Worm (Caenorhabditis elegans) whole organism, L2 larva: ENCODE measurements around the gene lin-24.

ENCODE experiments used
- C34F6.9 ChIP-seq: fragments of 150-350 bp; optimal IDR thresholded peaks from 2 replicates; lab custom pipeline; 2014; ENCODE audit warnings: missing biosample characterization, missing genetic modification characterization
- F13H6.1 ChIP-seq: sonication (generic microtip); optimal IDR thresholded peaks from 2 replicates; lab custom pipeline; 2016; ENCODE audit warnings: missing genetic modification characterization, missing compliant biosample characterization
- R02D3.7 ChIP-seq: fragments of 150-350 bp; optimal IDR thresholded peaks from 2 replicates; lab custom pipeline; 2014; ENCODE audit warnings: missing biosample characterization, missing genetic modification characterization
- Y55F3AM.14 ChIP-seq: fragments of 200-800 bp; sonication (Bioruptor generic); optimal IDR thresholded peaks from 2 replicates; lab custom pipeline; 2018; ENCODE audit warnings: mild to moderate bottlenecking, missing genetic modification characterization, missing compliant biosample characterization
- ZK546.5 ChIP-seq: sonication (generic microtip); optimal IDR thresholded peaks from 2 replicates; lab custom pipeline; 2017; ENCODE audit warnings: missing biosample characterization, missing genetic modification characterization
- alr-1 ChIP-seq: fragments of 150-350 bp; optimal IDR thresholded peaks from 2 replicates; lab custom pipeline; 2014; ENCODE audit warnings: missing biosample characterization, missing genetic modification characterization
- aly-2 ChIP-seq: fragments of 150-350 bp; optimal IDR thresholded peaks from 2 replicates; lab custom pipeline; 2014; ENCODE audit warnings: missing biosample characterization, missing genetic modification characterization
- ama-1 ChIP-seq: fragments of 150-350 bp; optimal IDR thresholded peaks from 2 replicates; lab custom pipeline; 2018; ENCODE audit warnings: inconsistent platforms
- blmp-1 ChIP-seq: sonication (generic microtip); optimal IDR thresholded peaks from 2 replicates; lab custom pipeline; 2017; ENCODE audit warnings: missing genetic modification characterization, mild to moderate bottlenecking, missing compliant biosample characterization, antibody characterized with exemption, moderate library complexity; ENCODE audit not compliant: insufficient read depth
- ceh-16 ChIP-seq: fragments of 150-350 bp; optimal IDR thresholded peaks from 2 replicates; lab custom pipeline; 2014; ENCODE audit warnings: missing biosample characterization, missing genetic modification characterization
- ceh-82 ChIP-seq: fragments of 150-350 bp; optimal IDR thresholded peaks from 2 replicates; lab custom pipeline; 2014; ENCODE audit warnings: missing biosample characterization, missing genetic modification characterization
- crh-2 ChIP-seq: sonication (generic microtip); optimal IDR thresholded peaks from 2 replicates; lab custom pipeline; 2017; ENCODE audit warnings: missing biosample characterization, missing genetic modification characterization
- dmd-4 ChIP-seq: sonication (generic microtip); optimal IDR thresholded peaks from 2 replicates; lab custom pipeline; 2017; ENCODE audit warnings: missing biosample characterization, missing genetic modification characterization
- egl-27 ChIP-seq: sonication (generic microtip); optimal IDR thresholded peaks from 3 replicates; lab custom pipeline; 2017; ENCODE audit warnings: missing biosample characterization, missing genetic modification reagents, missing genetic modification characterization
- elt-1 ChIP-seq: fragments of 150-350 bp; optimal IDR thresholded peaks from 2 replicates; lab custom pipeline; 2014; ENCODE audit warnings: missing biosample characterization, missing genetic modification characterization
- elt-3 ChIP-seq: sonication (generic microtip); optimal IDR thresholded peaks from 2 replicates; lab custom pipeline; 2017; ENCODE audit warnings: missing biosample characterization, missing genetic modification characterization
- fos-1 ChIP-seq: fragments of 150-350 bp; optimal IDR thresholded peaks from 2 replicates; lab custom pipeline; 2014; ENCODE audit warnings: missing biosample characterization, missing genetic modification characterization
- gmeb-1 ChIP-seq: fragments of 150-350 bp; optimal IDR thresholded peaks from 2 replicates; lab custom pipeline; 2014; ENCODE audit warnings: missing biosample characterization, missing genetic modification characterization
- lin-11 ChIP-seq: fragments of 150-350 bp; sonication (generic microtip); optimal IDR thresholded peaks from 2 replicates; lab custom pipeline; 2014; ENCODE audit warnings: missing biosample characterization, missing genetic modification characterization, inconsistent platforms, mixed read lengths
- lin-13 ChIP-seq: fragments of 150-350 bp; optimal IDR thresholded peaks from 2 replicates; lab custom pipeline; 2014; ENCODE audit warnings: missing biosample characterization, missing genetic modification reagents, missing genetic modification characterization
- lin-39 ChIP-seq: fragments of 150-350 bp; optimal IDR thresholded peaks from 2 replicates; lab custom pipeline; 2014; ENCODE audit warnings: missing biosample characterization, missing genetic modification reagents, missing genetic modification characterization
- lsy-2 ChIP-seq, 2 experiments: fragments of 150-350 bp in 1 of 2; sonication (generic microtip) in 1 of 2; optimal IDR thresholded peaks; 2 replicates each; lab custom pipeline; 2014 to 2017; ENCODE audit warnings: missing biosample characterization in 2 of 2, missing genetic modification characterization in 2 of 2
- mab-5 ChIP-seq: fragments of 150-350 bp; optimal IDR thresholded peaks from 2 replicates; lab custom pipeline; 2014; ENCODE audit warnings: missing biosample characterization, missing genetic modification characterization
- mbf-1 ChIP-seq: sonication (generic microtip); optimal IDR thresholded peaks from 2 replicates; lab custom pipeline; 2017; ENCODE audit warnings: missing biosample characterization, missing genetic modification characterization
- mdl-1 ChIP-seq, 2 experiments: fragments of 150-350 bp in 1 of 2; sonication (generic microtip) in 1 of 2; optimal IDR thresholded peaks; 2 replicates each; lab custom pipeline; 2017; ENCODE audit warnings: missing biosample characterization in 2 of 2, missing genetic modification characterization in 2 of 2
- nhr-10 ChIP-seq: sonication (generic microtip); optimal IDR thresholded peaks from 2 replicates; lab custom pipeline; 2017; ENCODE audit warnings: missing biosample characterization, missing genetic modification characterization
- nhr-11 ChIP-seq: fragments of 150-350 bp; optimal IDR thresholded peaks from 2 replicates; lab custom pipeline; 2014; ENCODE audit warnings: missing biosample characterization, missing genetic modification characterization
- nhr-12 ChIP-seq: fragments of 150-350 bp; optimal IDR thresholded peaks from 2 replicates; lab custom pipeline; 2014; ENCODE audit warnings: missing biosample characterization, missing genetic modification characterization
- nhr-129 ChIP-seq: fragments of 150-350 bp; optimal IDR thresholded peaks from 2 replicates; lab custom pipeline; 2014; ENCODE audit warnings: missing biosample characterization, missing genetic modification characterization
- nhr-21 ChIP-seq: fragments of 150-350 bp; optimal IDR thresholded peaks from 2 replicates; lab custom pipeline; 2014; ENCODE audit warnings: missing biosample characterization, missing genetic modification characterization
- nhr-23 ChIP-seq: fragments of 150-350 bp; optimal IDR thresholded peaks from 2 replicates; lab custom pipeline; 2014; ENCODE audit warnings: missing biosample characterization, missing genetic modification reagents, missing genetic modification characterization
- nhr-237 ChIP-seq: fragments of 150-350 bp; optimal IDR thresholded peaks from 2 replicates; lab custom pipeline; 2014; ENCODE audit warnings: missing biosample characterization, missing genetic modification characterization
- nhr-25 ChIP-seq: fragments of 150-350 bp; sonication (generic microtip); optimal IDR thresholded peaks from 3 replicates; lab custom pipeline; 2014; ENCODE audit warnings: missing biosample characterization, missing genetic modification characterization
- nhr-6 ChIP-seq: fragments of 150-350 bp; optimal IDR thresholded peaks from 2 replicates; lab custom pipeline; 2014; ENCODE audit warnings: missing biosample characterization, missing genetic modification characterization
- nhr-77 ChIP-seq: fragments of 150-350 bp; optimal IDR thresholded peaks from 2 replicates; lab custom pipeline; 2014; ENCODE audit warnings: missing biosample characterization, missing genetic modification characterization
- peb-1 ChIP-seq: fragments of 150-350 bp; optimal IDR thresholded peaks from 2 replicates; lab custom pipeline; 2014; ENCODE audit warnings: missing biosample characterization, missing genetic modification characterization
- sem-4 ChIP-seq: fragments of 150-350 bp; optimal IDR thresholded peaks from 2 replicates; lab custom pipeline; 2014; ENCODE audit warnings: missing biosample characterization, missing genetic modification reagents, missing genetic modification characterization
- skn-1 ChIP-seq: sonication (generic microtip); optimal IDR thresholded peaks from 2 replicates; lab custom pipeline; 2017; ENCODE audit warnings: missing biosample characterization, missing genetic modification characterization
- sma-3 ChIP-seq: sonication (generic microtip); optimal IDR thresholded peaks from 2 replicates; lab custom pipeline; 2016; ENCODE audit warnings: missing genetic modification reagents, missing genetic modification characterization, missing compliant biosample characterization
- sma-9 ChIP-seq, 2 experiments: fragments of 150-350 bp in 1 of 2; sonication (generic microtip) in 1 of 2; optimal IDR thresholded peaks; 2 replicates each; lab custom pipeline; 2014 to 2016; ENCODE audit warnings: missing genetic modification characterization in 2 of 2, mild to moderate bottlenecking in 1 of 2, missing biosample characterization in 1 of 2, missing compliant biosample characterization in 1 of 2, missing genetic modification reagents in 1 of 2, moderate library complexity in 1 of 2
- snpc-4 ChIP-seq: fragments of 150-350 bp; optimal IDR thresholded peaks from 2 replicates; lab custom pipeline; 2014; ENCODE audit warnings: missing biosample characterization, missing genetic modification characterization
- unc-39 ChIP-seq: fragments of 150-350 bp; optimal IDR thresholded peaks from 2 replicates; lab custom pipeline; 2014; ENCODE audit warnings: missing biosample characterization, missing genetic modification characterization
- unc-55 ChIP-seq: fragments of 150-350 bp; sonication (generic microtip); optimal IDR thresholded peaks from 3 replicates; lab custom pipeline; 2014; ENCODE audit warnings: missing biosample characterization, missing genetic modification reagents, missing genetic modification characterization
- unc-62 ChIP-seq: fragments of 150-350 bp; optimal IDR thresholded peaks from 2 replicates; lab custom pipeline; 2014; ENCODE audit warnings: missing biosample characterization, missing genetic modification reagents, missing genetic modification characterization
- zag-1 ChIP-seq: fragments of 150-350 bp; optimal IDR thresholded peaks from 2 replicates; lab custom pipeline; 2014; ENCODE audit warnings: missing biosample characterization, missing genetic modification characterization
- ztf-1 ChIP-seq: fragments of 200-800 bp; sonication (Bioruptor generic); conservative IDR thresholded peaks from 2 replicates; pipeline ENCODE4 v1.3.6; 2022; ENCODE audit warnings: missing genetic modification characterization, missing compliant biosample characterization
- ztf-11 ChIP-seq: sonication (generic microtip); optimal IDR thresholded peaks from 2 replicates; lab custom pipeline; 2017; ENCODE audit warnings: missing biosample characterization, missing genetic modification characterization
- ztf-4 ChIP-seq: fragments of 150-350 bp; optimal IDR thresholded peaks from 2 replicates; lab custom pipeline; 2014; ENCODE audit warnings: missing biosample characterization, missing genetic modification characterization

The lin-24 gene

DNA sequence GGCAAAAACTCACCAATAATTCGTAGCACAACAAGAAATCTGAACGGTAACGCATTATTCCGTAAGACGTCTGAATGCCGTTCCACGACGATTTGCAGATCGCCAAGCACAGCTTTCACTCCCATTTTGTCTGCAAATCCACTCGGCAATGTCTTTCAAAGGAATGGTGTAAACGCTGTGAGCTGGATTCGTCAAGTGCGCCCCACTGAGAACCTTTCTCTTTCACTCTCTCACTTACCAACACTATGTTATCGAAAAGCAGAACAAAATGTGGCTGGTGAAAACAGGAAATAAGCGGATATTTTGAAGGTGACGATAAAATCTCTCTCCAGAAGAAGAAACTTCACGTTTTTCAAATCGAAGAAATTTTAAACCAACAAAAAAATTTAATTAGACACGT, 40.4 kb upstream of the lin-24 start:
- TF ChIP-seq elt-3 (tag; lab: Kevin White, UChicago) (no peak), ztf-4 (tag; lab: Kevin White, UChicago) (no peak), aly-2 (tag; lab: Kevin White, UChicago) (no peak), mab-5 (tag; lab: Kevin White, UChicago) (no peak), ztf-11 (tag; lab: Kevin White, UChicago) (no peak), nhr-6 (no peak), sma-9 (GFP tag; optimal IDR thresholded peaks at IDR 0.05; lab: Kevin White, UChicago) (no peak), sma-9 (tag; optimal IDR thresholded peaks at IDR 0.05; lab: Kevin White, UChicago) (no peak), skn-1 (tag; lab: Kevin White, UChicago) (no peak), nhr-21 (tag; lab: Kevin White, UChicago) (no peak), unc-55 (GFP tag; lab: Kevin White, UChicago) (peak; percentile 75), nhr-11 (tag; lab: Kevin White, UChicago) (no peak), elt-1 (no peak), zag-1 (tag; lab: Kevin White, UChicago) (no peak), crh-2 (tag; lab: Kevin White, UChicago) (peak; percentile 80), nhr-23 (tag; lab: Kevin White, UChicago) (no peak), nhr-77 (tag; lab: Kevin White, UChicago) (no peak), gmeb-1 (tag; lab: Kevin White, UChicago) (no peak), fos-1 (tag; lab: Kevin White, UChicago) (no peak), R02D3.7 (tag; lab: Kevin White, UChicago) (no peak), ZK546.5 (no peak), sem-4 (tag; lab: Kevin White, UChicago) (peak; percentile 13), nhr-12 (tag; lab: Kevin White, UChicago) (no peak), ceh-16 (no peak), lsy-2 (tag; optimal IDR thresholded peaks at IDR 0.05; lab: Kevin White, UChicago) (peak in 1 of 2 experiments; percentile 48), lin-13 (peak; percentile 15), mbf-1 (tag; lab: Kevin White, UChicago) (no peak), unc-39 (no peak), lin-11 (tag; lab: Kevin White, UChicago) (no peak), F13H6.1 (tag; lab: Kevin White, UChicago) (no peak), ama-1 (lab: Kevin White, UChicago) (no peak), nhr-237 (tag; lab: Kevin White, UChicago) (no peak), C34F6.9 (peak; percentile 61), blmp-1 (tag; lab: Kevin White, UChicago) (peak; percentile 65), sma-3 (GFP tag; lab: Kevin White, UChicago) (no peak), mdl-1 (tag; optimal IDR thresholded peaks at IDR 0.05; lab: Kevin White, UChicago) (no peak), lin-39 (no peak), ztf-1 (GFP tag; lab: Robert Waterston, UW) (no peak), nhr-10 (tag; lab: Kevin White, UChicago) (no peak), alr-1 (no peak), egl-27 (no peak), dmd-4 (tag; lab: Kevin White, UChicago) (no peak), nhr-25 (tag; lab: Kevin White, UChicago) (peak; percentile 32), nhr-129 (peak; percentile 94), ceh-82 (tag; lab: Kevin White, UChicago) (no peak), peb-1 (tag; lab: Kevin White, UChicago) (no peak), snpc-4 (tag; lab: Kevin White, UChicago) (no peak), Y55F3AM.14 (peak; percentile 0), unc-62 (GFP tag; lab: Kevin White, UChicago) (no peak)
